Fruit fly (Drosophila melanogaster) whole organism, wandering third instar larva: Measurements from ENCODE around the gene CG6083.

Source experiments
- Abd-B ChIP-seq: fragments of >200 bp; optimal IDR thresholded peaks from 2 replicates; lab custom pipeline; 2017; ENCODE audit warnings: missing biosample characterization, missing genetic modification characterization
- CG32264 ChIP-seq: fragments of 200-800 bp; sonication (Bioruptor generic); optimal IDR thresholded peaks from 2 replicates; lab custom pipeline; 2016; ENCODE audit warnings: missing biosample characterization, missing genetic modification characterization
- CrebA ChIP-seq: fragments of 200-800 bp; sonication (Bioruptor generic); optimal IDR thresholded peaks from 2 replicates; lab custom pipeline; 2016; ENCODE audit warnings: missing biosample characterization, mild to moderate bottlenecking, missing genetic modification characterization, borderline replicate concordance
- Dfd ChIP-seq: fragments of >200 bp; optimal IDR thresholded peaks from 2 replicates; lab custom pipeline; 2017; ENCODE audit warnings: missing biosample characterization, missing genetic modification characterization
- Dif ChIP-seq: fragments of 200-275, 200-300 bp; sonication (Bioruptor generic); optimal IDR thresholded peaks from 2 replicates; lab custom pipeline; 2018; ENCODE audit warnings: missing biosample characterization, missing genetic modification characterization; ENCODE audit not compliant: partially characterized antibody
- GATAd ChIP-seq: sonication (Bioruptor generic); optimal IDR thresholded peaks from 2 replicates; lab custom pipeline; 2016; ENCODE audit warnings: missing biosample characterization, missing genetic modification characterization
- HLH106 ChIP-seq: fragments of 200-800 bp; optimal IDR thresholded peaks from 3 replicates; lab custom pipeline; 2019; ENCODE audit warnings: missing biosample characterization, mild to moderate bottlenecking, missing genetic modification characterization, moderate library complexity
- Hnf4 ChIP-seq: fragments of 200-800 bp; sonication (Bioruptor generic); optimal IDR thresholded peaks from 2 replicates; lab custom pipeline; 2016; ENCODE audit warnings: missing biosample characterization, mild to moderate bottlenecking, missing genetic modification characterization
- Hr78 ChIP-seq: fragments of >200 bp; optimal IDR thresholded peaks from 2 replicates; lab custom pipeline; 2017; ENCODE audit warnings: missing biosample characterization, missing genetic modification characterization
- Jra ChIP-seq: sonication (Bioruptor generic); optimal IDR thresholded peaks from 2 replicates; lab custom pipeline; 2016; ENCODE audit warnings: missing biosample characterization, missing genetic modification characterization
- Mio ChIP-seq: sonication (Bioruptor generic); optimal IDR thresholded peaks from 2 replicates; lab custom pipeline; 2016; ENCODE audit warnings: missing biosample characterization, missing genetic modification characterization
- Myc ChIP-seq: fragments of >200 bp; optimal IDR thresholded peaks from 2 replicates; lab custom pipeline; 2017
- N ChIP-seq: fragments of >200 bp; optimal IDR thresholded peaks from 2 replicates; lab custom pipeline; 2018; ENCODE audit warnings: missing biosample characterization, missing external identifiers, missing genetic modification characterization
- OdsH ChIP-seq: fragments of 200-800 bp; sonication (Bioruptor generic); optimal IDR thresholded peaks from 2 replicates; lab custom pipeline; 2016; ENCODE audit warnings: missing biosample characterization, mild to moderate bottlenecking, missing genetic modification characterization
- Rel ChIP-seq, 2 experiments: fragments of 200-800 bp; sonication (Bioruptor generic) in 1 of 2; optimal IDR thresholded peaks; 2 replicates in 1 of 2; 3 replicates in 1 of 2; lab custom pipeline; 2016 to 2019; ENCODE audit warnings: mild to moderate bottlenecking in 2 of 2, missing biosample characterization in 2 of 2, missing genetic modification characterization in 2 of 2, moderate library complexity in 1 of 2
- Sp1 ChIP-seq: fragments of 200-800 bp; sonication (Bioruptor generic); optimal IDR thresholded peaks from 3 replicates; lab custom pipeline; 2019; ENCODE audit warnings: missing biosample characterization, mild to moderate bottlenecking, missing genetic modification characterization, moderate library complexity
- Vsx2 ChIP-seq: fragments of 200-300, 225-300 bp; sonication (Bioruptor generic); optimal IDR thresholded peaks from 2 replicates; lab custom pipeline; 2018; ENCODE audit warnings: missing biosample characterization, missing genetic modification characterization; ENCODE audit not compliant: partially characterized antibody
- br ChIP-seq: fragments of 200-800 bp; sonication (Bioruptor generic); optimal IDR thresholded peaks from 2 replicates; lab custom pipeline; 2016; ENCODE audit warnings: missing biosample characterization, missing genetic modification characterization
- brk ChIP-seq: fragments of 200-800 bp; sonication (Bioruptor generic); optimal IDR thresholded peaks from 2 replicates; lab custom pipeline; 2016; ENCODE audit warnings: missing biosample characterization, mild to moderate bottlenecking, missing genetic modification characterization
- dl ChIP-seq, 2 experiments: fragments of 175-275, 200-275 bp in 1 of 2; fragments of 200-275 bp in 1 of 2; sonication (Bioruptor generic); optimal IDR thresholded peaks; lab custom pipeline; 2018; ENCODE audit warnings: mild to moderate bottlenecking in 2 of 2, missing biosample characterization in 2 of 2, missing genetic modification characterization in 2 of 2, moderate library complexity in 2 of 2; ENCODE audit not compliant: partially characterized antibody in 2 of 2, insufficient read depth in 1 of 2
- dmrt93B ChIP-seq: fragments of 200-800 bp; sonication (Bioruptor generic); optimal IDR thresholded peaks from 2 replicates; lab custom pipeline; 2018; ENCODE audit warnings: missing biosample characterization, mild to moderate bottlenecking, missing genetic modification characterization
- dsf ChIP-seq: sonication (Bioruptor generic); optimal IDR thresholded peaks from 2 replicates; lab custom pipeline; 2016; ENCODE audit warnings: missing biosample characterization, missing genetic modification characterization, borderline replicate concordance
- ey ChIP-seq: fragments of 200-800 bp; sonication (Bioruptor generic); optimal IDR thresholded peaks from 2 replicates; lab custom pipeline; 2016; ENCODE audit warnings: missing biosample characterization, missing genetic modification characterization
- foxo ChIP-seq, 2 experiments: fragments of 200-800 bp; sonication (Bioruptor generic); optimal IDR thresholded peaks; 2 replicates in 1 of 2; 3 replicates in 1 of 2; lab custom pipeline; 2016 to 2017; ENCODE audit warnings: missing biosample characterization in 2 of 2, missing genetic modification characterization in 2 of 2
- fru ChIP-seq: fragments of 200-800 bp; sonication (Bioruptor generic); optimal IDR thresholded peaks from 3 replicates; lab custom pipeline; 2016; ENCODE audit warnings: missing biosample characterization, mild to moderate bottlenecking, missing genetic modification characterization
- h ChIP-seq: fragments of 200-800 bp; sonication (Bioruptor generic); optimal IDR thresholded peaks from 3 replicates; lab custom pipeline; 2016; ENCODE audit warnings: missing biosample characterization, mild to moderate bottlenecking, missing genetic modification characterization
- jim ChIP-seq: fragments of 175-275, 200-325 bp; sonication (Bioruptor generic); optimal IDR thresholded peaks from 2 replicates; lab custom pipeline; 2016; ENCODE audit warnings: missing biosample characterization, mild to moderate bottlenecking, missing genetic modification characterization
- lola ChIP-seq: fragments of >200 bp; optimal IDR thresholded peaks from 2 replicates; lab custom pipeline; 2017; ENCODE audit warnings: missing biosample characterization, missing genetic modification characterization
- pan ChIP-seq: fragments of >200 bp; optimal IDR thresholded peaks from 2 replicates; lab custom pipeline; 2017
- psq ChIP-seq: fragments of 200-800 bp; sonication (Bioruptor generic); optimal IDR thresholded peaks from 3 replicates; lab custom pipeline; 2017; ENCODE audit warnings: missing biosample characterization, mild to moderate bottlenecking, missing genetic modification characterization, moderate library complexity
- rgr ChIP-seq: fragments of 200-800 bp; sonication (Bioruptor generic); optimal IDR thresholded peaks from 3 replicates; lab custom pipeline; 2016; ENCODE audit warnings: missing biosample characterization, mild to moderate bottlenecking, missing genetic modification characterization
- sage ChIP-seq: fragments of 200-800 bp; sonication (Bioruptor generic); optimal IDR thresholded peaks from 2 replicates; lab custom pipeline; 2016; ENCODE audit warnings: missing biosample characterization, mild to moderate bottlenecking, missing genetic modification characterization
- sv ChIP-seq: fragments of 200-800 bp; sonication (Bioruptor generic); optimal IDR thresholded peaks from 3 replicates; lab custom pipeline; 2016; ENCODE audit warnings: missing biosample characterization, missing genetic modification characterization
- tai ChIP-seq: sonication (Bioruptor generic); optimal IDR thresholded peaks from 2 replicates; lab custom pipeline; 2016; ENCODE audit warnings: missing biosample characterization, missing genetic modification characterization
- usp ChIP-seq: fragments of >200 bp; optimal IDR thresholded peaks from 2 replicates; lab custom pipeline; 2017; ENCODE audit warnings: missing biosample characterization, missing genetic modification characterization
- woc ChIP-seq: sonication (Bioruptor generic); optimal IDR thresholded peaks from 2 replicates; lab custom pipeline; 2016; ENCODE audit warnings: missing biosample characterization, mild to moderate bottlenecking, missing genetic modification characterization

Gene CG6083

DNA sequence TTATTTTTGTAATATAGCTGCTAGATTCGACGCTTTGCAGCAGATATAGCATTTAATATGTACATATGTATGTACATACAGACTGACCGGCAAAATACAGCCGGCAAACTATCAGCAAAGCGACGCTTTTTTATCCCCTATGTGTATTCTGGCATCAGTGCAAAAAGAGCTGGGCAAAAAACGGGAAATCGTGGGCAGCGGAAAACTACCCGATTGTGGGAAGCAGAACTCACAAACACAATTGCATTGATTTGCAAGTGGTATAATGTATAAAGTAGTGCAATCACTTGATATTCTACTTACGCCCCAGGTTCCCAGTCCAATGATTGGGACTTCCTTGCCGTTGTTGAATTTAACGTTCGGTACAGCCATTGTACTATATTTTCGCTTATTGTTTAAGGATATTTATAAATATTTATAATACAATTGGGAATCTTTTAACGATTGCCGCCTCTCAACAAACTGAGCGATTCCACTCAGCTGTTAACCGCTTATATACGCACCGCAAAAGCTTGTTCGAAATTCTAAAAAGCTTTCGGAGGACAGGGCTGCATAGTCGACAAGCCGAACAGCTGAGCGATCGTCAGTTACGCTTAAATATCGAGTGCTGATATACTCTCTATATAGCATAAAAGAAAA is 2.6 kb downstream of the CG6083 start:
- TF ChIP-seq GATAd (GFP tag; lab: Kevin White, UChicago): no peak
- no peak for TF ChIP-seq Mio (GFP tag; lab: Kevin White, UChicago)
- peak; percentile 20 for TF ChIP-seq Sp1
- peak; percentile 7 for TF ChIP-seq psq (GFP tag; lab: Kevin White, UChicago)
- TF ChIP-seq OdsH: peak; percentile 22
- no peak for TF ChIP-seq foxo (GFP tag; optimal IDR thresholded peaks at IDR 0.05; lab: Kevin White, UChicago)
- no peak for TF ChIP-seq ey
- no peak for TF ChIP-seq Rel (GFP tag; optimal IDR thresholded peaks at IDR 0.05; lab: Kevin White, UChicago)
- peak; percentile 13 for TF ChIP-seq Rel (tag; optimal IDR thresholded peaks at IDR 0.05; lab: Kevin White, UChicago)
- TF ChIP-seq HLH106 (tag; lab: Kevin White, UChicago): peak; percentile 9
- no peak for TF ChIP-seq Vsx2 (GFP tag; lab: Kevin White, UChicago)
- TF ChIP-seq rgr: peak; percentile 9
- no peak for TF ChIP-seq Abd-B (GFP tag; lab: Kevin White, UChicago)
- TF ChIP-seq br (GFP tag; lab: Kevin White, UChicago): no peak
- TF ChIP-seq CG32264 (GFP tag; lab: Kevin White, UChicago): no peak
- no peak for TF ChIP-seq usp (GFP tag; lab: Kevin White, UChicago)
- TF ChIP-seq lola (GFP tag; lab: Kevin White, UChicago): no peak
- TF ChIP-seq h (GFP tag; lab: Kevin White, UChicago): peak; percentile 23
- peak; percentile 6 for TF ChIP-seq Myc (lab: Kevin White, UChicago)
- TF ChIP-seq Jra: no peak
- no peak for TF ChIP-seq Dfd (GFP tag; lab: Kevin White, UChicago)
- no peak for TF ChIP-seq sv (GFP tag; lab: Kevin White, UChicago)
- peak; percentile 69 for TF ChIP-seq sage (GFP tag; lab: Kevin White, UChicago)
- TF ChIP-seq CrebA (GFP tag; lab: Kevin White, UChicago): no peak
- no peak for TF ChIP-seq N (GFP tag; lab: Kevin White, UChicago)
- TF ChIP-seq dmrt93B (GFP tag; lab: Kevin White, UChicago): no peak
- TF ChIP-seq brk (GFP tag; lab: Kevin White, UChicago): peak; percentile 56
- TF ChIP-seq woc (GFP tag; lab: Kevin White, UChicago): no peak
- TF ChIP-seq jim (GFP tag; lab: Kevin White, UChicago): no peak
- TF ChIP-seq Dif (GFP tag; lab: Kevin White, UChicago): no peak
- TF ChIP-seq fru (GFP tag; lab: Kevin White, UChicago): no peak
- TF ChIP-seq dsf (GFP tag; lab: Kevin White, UChicago): no peak
- TF ChIP-seq pan: no peak
- TF ChIP-seq Hnf4 (GFP tag; lab: Kevin White, UChicago): peak; percentile 43
- no peak for TF ChIP-seq tai (GFP tag; lab: Kevin White, UChicago)

DNA sequence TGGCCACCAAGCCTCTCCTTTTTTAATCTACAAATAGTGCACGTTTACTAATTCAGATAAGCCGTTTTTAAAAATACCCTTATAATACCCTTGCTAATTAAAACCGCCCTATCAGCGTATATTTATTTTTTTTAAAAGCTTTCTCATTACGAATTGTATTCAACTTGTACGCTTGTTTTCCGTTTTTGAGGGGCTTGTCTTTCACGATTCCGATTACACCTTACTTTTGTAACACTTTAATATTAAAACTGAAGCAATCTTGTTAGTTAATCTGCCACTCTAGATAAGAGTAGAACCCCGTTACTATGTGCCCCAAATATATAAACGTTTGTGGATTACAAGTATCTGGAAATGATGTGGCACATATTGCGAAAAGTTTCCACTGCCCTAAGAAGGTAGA is 3.2 kb downstream of the CG6083 start:
- TF ChIP-seq HLH106 (tag; lab: Kevin White, UChicago) (no peak), dl (GFP tag; optimal IDR thresholded peaks at IDR 0.05; lab: Kevin White, UChicago; ENCODE audit: insufficient read depth in 1 of 2, partially characterized antibody in 2 of 2) (no peak), Vsx2 (GFP tag; lab: Kevin White, UChicago) (no peak), woc (GFP tag; lab: Kevin White, UChicago) (no peak), Myc (lab: Kevin White, UChicago) (no peak), jim (GFP tag; lab: Kevin White, UChicago) (no peak), dmrt93B (GFP tag; lab: Kevin White, UChicago) (no peak), foxo (GFP tag; optimal IDR thresholded peaks at IDR 0.05; lab: Kevin White, UChicago) (no peak), br (GFP tag; lab: Kevin White, UChicago) (no peak), brk (GFP tag; lab: Kevin White, UChicago) (no peak), CG32264 (GFP tag; lab: Kevin White, UChicago) (no peak), Rel (GFP tag; optimal IDR thresholded peaks at IDR 0.05; lab: Kevin White, UChicago) (no peak), Rel (tag; optimal IDR thresholded peaks at IDR 0.05; lab: Kevin White, UChicago) (no peak), N (GFP tag; lab: Kevin White, UChicago) (no peak), tai (GFP tag; lab: Kevin White, UChicago) (no peak), usp (GFP tag; lab: Kevin White, UChicago) (no peak), Mio (GFP tag; lab: Kevin White, UChicago) (no peak), Hr78 (GFP tag; lab: Kevin White, UChicago) (no peak), Sp1 (no peak)
